Fruit fly (Drosophila melanogaster): ENCODE measurements around the gene Had1.
A peak's percentile ranks its signal among the peaks of the same experiment; 100 is the strongest.

The Had1 gene

DNA sequence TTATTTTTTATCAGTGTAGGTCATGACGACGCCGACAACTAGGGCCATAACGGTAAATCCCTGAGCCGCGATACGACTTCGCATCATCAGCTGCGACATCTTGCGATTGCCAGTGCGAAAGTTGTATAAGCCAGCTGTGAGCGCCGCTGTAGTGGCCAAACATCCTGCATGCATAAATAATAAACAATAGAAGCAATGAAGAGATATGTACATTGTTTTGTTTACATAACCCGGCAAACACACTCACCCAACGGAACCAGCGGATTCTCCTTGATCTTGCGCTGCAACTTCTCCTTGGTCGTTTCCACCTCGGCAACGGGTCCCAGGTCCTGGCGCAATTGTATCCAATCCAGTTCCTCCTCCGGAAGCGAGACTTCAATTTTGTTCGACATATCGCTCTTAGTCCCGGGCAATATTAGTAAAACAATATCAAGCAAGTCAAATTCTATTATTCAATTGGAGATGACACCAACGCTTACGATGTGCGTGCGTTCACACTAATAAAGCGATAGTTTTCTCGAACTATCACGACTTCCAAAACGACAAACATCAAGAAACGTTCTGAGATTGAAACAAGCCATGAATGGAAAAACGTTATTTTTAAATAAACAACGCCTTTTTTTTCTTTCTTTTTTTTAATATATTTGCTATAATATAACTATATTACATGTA, 23.2 kb upstream of the Had1 start (continued):
- TF ChIP-seq CG16815 (GFP tag; optimal IDR thresholded peaks at IDR 0.05) (no peak), CG17385 (GFP tag; optimal IDR thresholded peaks at IDR 0.05) (no peak), MESR4 (GFP tag; optimal IDR thresholded peaks at IDR 0.05) (peak; percentile 63), unc-4 (GFP tag; IDR thresholded peaks at IDR 0.05; ENCODE audit: partially characterized antibody) (peak; percentile 71), CG2129 (GFP tag; IDR thresholded peaks at IDR 0.05; ENCODE audit: partially characterized antibody) (peak; percentile 71), gem (tag; optimal IDR thresholded peaks at IDR 0.05) (no peak), CG12391 (tag; optimal IDR thresholded peaks at IDR 0.05) (no peak), pho (GFP tag; optimal IDR thresholded peaks at IDR 0.05) (no peak), tap (tag; optimal IDR thresholded peaks at IDR 0.05) (no peak), Side (GFP tag; optimal IDR thresholded peaks at IDR 0.05) (no peak), z (GFP tag; IDR thresholded peaks at IDR 0.05) (no peak), ranshi (GFP tag; IDR thresholded peaks at IDR 0.05) (no peak), HmgZ (tag; optimal IDR thresholded peaks at IDR 0.05) (no peak), D19B (GFP tag; optimal IDR thresholded peaks at IDR 0.05) (no peak), CG33213 (GFP tag; optimal IDR thresholded peaks at IDR 0.05) (no peak), Ravus (GFP tag; IDR thresholded peaks at IDR 0.05) (no peak), Oaz (GFP tag; IDR thresholded peaks at IDR 0.05) (no peak), trh (GFP tag; optimal IDR thresholded peaks at IDR 0.05) (no peak), al (GFP tag; IDR thresholded peaks at IDR 0.05) (no peak), seq (GFP tag; IDR thresholded peaks at IDR 0.05) (no peak), chif (GFP tag; optimal IDR thresholded peaks at IDR 0.05) (no peak), CG1832 (GFP tag; optimal IDR thresholded peaks at IDR 0.05) (no peak), row (GFP tag; IDR thresholded peaks at IDR 0.05) (peak; percentile 85), CG7839 (tag; optimal IDR thresholded peaks at IDR 0.05) (no peak), CG6254 (GFP tag; optimal IDR thresholded peaks at IDR 0.05) (no peak), CG6854 (GFP tag; optimal IDR thresholded peaks at IDR 0.05) (no peak), NFAT (GFP tag; IDR thresholded peaks at IDR 0.05) (no peak), lab (GFP tag; optimal IDR thresholded peaks at IDR 0.05) (no peak), dati (GFP tag; IDR thresholded peaks at IDR 0.05) (no peak), CG12071 (GFP tag; optimal IDR thresholded peaks at IDR 0.05) (no peak), CG2120 (GFP tag; optimal IDR thresholded peaks at IDR 0.05) (no peak), Adf1 (GFP tag; IDR thresholded peaks at IDR 0.05) (no peak), CG1792 (GFP tag; optimal IDR thresholded peaks at IDR 0.05) (no peak), psq (GFP tag; optimal IDR thresholded peaks at IDR 0.05) (no peak), tup (GFP tag; optimal IDR thresholded peaks at IDR 0.05) (no peak), CG17361 (GFP tag; IDR thresholded peaks at IDR 0.05) (0 out of 3 replicates have a peak, but pooled peaks have one; percentile 10), ci (GFP tag; IDR thresholded peaks at IDR 0.05) (no peak), Gug (GFP tag; IDR thresholded peaks at IDR 0.05) (no peak), H2.0 (GFP tag; IDR thresholded peaks at IDR 0.05) (no peak), vfl (GFP tag; optimal IDR thresholded peaks at IDR 0.05) (no peak), Fer1 (GFP tag; optimal IDR thresholded peaks at IDR 0.05) (no peak), CG13123 (GFP tag; optimal IDR thresholded peaks at IDR 0.05) (no peak), Elba2 (GFP tag; optimal IDR thresholded peaks at IDR 0.05) (no peak), CG11723 (GFP tag; optimal IDR thresholded peaks at IDR 0.05) (no peak), cad (GFP tag; optimal IDR thresholded peaks at IDR 0.05) (no peak), Dp (GFP tag; optimal IDR thresholded peaks at IDR 0.05) (peak; percentile 24), cwo (GFP tag; optimal IDR thresholded peaks at IDR 0.05) (no peak), CG8944 (GFP tag; optimal IDR thresholded peaks at IDR 0.05) (no peak), kay (GFP tag; optimal IDR thresholded peaks at IDR 0.05) (no peak), CG10462 (GFP tag; optimal IDR thresholded peaks at IDR 0.05) (no peak), ap (GFP tag; IDR thresholded peaks at IDR 0.05) (no peak), CG11085 (GFP tag; IDR thresholded peaks at IDR 0.05) (no peak)

All from whole organism, embryonic.